Fruit fly (Drosophila melanogaster) whole organism, prepupa: Measurements from ENCODE around the gene CG3630.
A peak's percentile ranks its signal among the peaks of the same experiment; 100 is the strongest.

ENCODE experiments used
- Blimp-1 ChIP-seq: fragments of 200-800 bp; sonication (Bioruptor generic); optimal IDR thresholded peaks from 3 replicates; lab custom pipeline; 2017; ENCODE audit warnings: missing biosample characterization, missing genetic modification characterization, mild to moderate bottlenecking, moderate library complexity, missing genetic modification reagents
- CG10669 ChIP-seq: fragments of 200-800 bp; sonication (Bioruptor generic); optimal IDR thresholded peaks from 3 replicates; lab custom pipeline; 2018; ENCODE audit warnings: missing biosample characterization, mild to moderate bottlenecking, missing genetic modification characterization, moderate library complexity
- CG11294 ChIP-seq: fragments of 200-800 bp; sonication (Bioruptor generic); IDR thresholded peaks from 2 replicates; pipeline ENCODE4 v1.3.6; 2022; ENCODE audit warnings: missing biosample characterization, missing genetic modification characterization
- CG11762 ChIP-seq: fragments of 200-800 bp; sonication (Bioruptor generic); optimal IDR thresholded peaks from 3 replicates; lab custom pipeline; 2016; ENCODE audit warnings: missing biosample characterization, missing genetic modification characterization; ENCODE audit not compliant: insufficient read depth
- CG11902 ChIP-seq: fragments of 200-800 bp; sonication (Bioruptor generic); optimal IDR thresholded peaks from 3 replicates; lab custom pipeline; 2016; ENCODE audit warnings: missing biosample characterization, missing genetic modification characterization
- CG15336 ChIP-seq: fragments of 200-800 bp; sonication (Bioruptor generic); IDR thresholded peaks from 2 replicates; pipeline ENCODE4 v1.3.6; 2022; ENCODE audit warnings: missing biosample characterization, missing genetic modification characterization
- CG3032 ChIP-seq: fragments of 200-800 bp; optimal IDR thresholded peaks from 2 replicates; lab custom pipeline; 2019; ENCODE audit warnings: missing biosample characterization, mild to moderate bottlenecking, missing genetic modification characterization, moderate library complexity
- CG31627 ChIP-seq: fragments of 200-800 bp; sonication (Bioruptor generic); optimal IDR thresholded peaks from 3 replicates; lab custom pipeline; 2016; ENCODE audit warnings: missing biosample characterization, missing genetic modification characterization
- CG32006 ChIP-seq: fragments of 200-800 bp; sonication (Bioruptor generic); optimal IDR thresholded peaks from 3 replicates; lab custom pipeline; 2017; ENCODE audit warnings: missing biosample characterization, mild to moderate bottlenecking, missing genetic modification characterization
- CG34406 ChIP-seq: fragments of 200-800 bp; sonication (Bioruptor generic); optimal IDR thresholded peaks from 3 replicates; lab custom pipeline; 2016; ENCODE audit warnings: missing biosample characterization, missing genetic modification characterization
- CG3919 ChIP-seq: fragments of 200-800 bp; sonication (Bioruptor generic); optimal IDR thresholded peaks from 3 replicates; lab custom pipeline; 2016; ENCODE audit warnings: missing biosample characterization, missing genetic modification characterization
- CG4318 ChIP-seq: fragments of 200-800 bp; sonication (Bioruptor generic); optimal IDR thresholded peaks from 3 replicates; lab custom pipeline; 2017; ENCODE audit warnings: missing biosample characterization, mild to moderate bottlenecking, missing genetic modification characterization
- CG6163 ChIP-seq: fragments of 200-800 bp; sonication (Bioruptor generic); IDR thresholded peaks from 3 replicates; pipeline ENCODE4 v1.3.6; 2022; ENCODE audit warnings: missing biosample characterization, missing genetic modification characterization
- CG6808 ChIP-seq: fragments of 200-800 bp; sonication (Bioruptor generic); optimal IDR thresholded peaks from 3 replicates; lab custom pipeline; 2017; ENCODE audit warnings: missing biosample characterization, missing genetic modification characterization, mild to moderate bottlenecking, moderate library complexity, missing genetic modification reagents
- CG6854 ChIP-seq: fragments of 200-800 bp; sonication (Bioruptor generic); optimal IDR thresholded peaks from 2 replicates; lab custom pipeline; 2017; ENCODE audit warnings: missing biosample characterization, mild to moderate bottlenecking, missing genetic modification characterization
- CG8119 ChIP-seq: fragments of 200-800 bp; sonication (Bioruptor generic); IDR thresholded peaks from 3 replicates; pipeline ENCODE4 v1.3.6; 2022; ENCODE audit warnings: missing biosample characterization, missing genetic modification characterization
- CG8632 ChIP-seq: fragments of 200-800 bp; sonication (Bioruptor generic); optimal IDR thresholded peaks from 3 replicates; lab custom pipeline; 2016; ENCODE audit warnings: missing biosample characterization, missing genetic modification characterization
- Ets21C ChIP-seq: fragments of 200-800 bp; sonication (Bioruptor generic); optimal IDR thresholded peaks from 3 replicates; lab custom pipeline; 2016; ENCODE audit warnings: missing biosample characterization, missing genetic modification characterization
- Ets96B ChIP-seq: fragments of 200-800 bp; optimal IDR thresholded peaks from 2 replicates; lab custom pipeline; 2019; ENCODE audit warnings: missing biosample characterization, mild to moderate bottlenecking, missing genetic modification characterization, moderate library complexity
- Gug ChIP-seq: fragments of 200-800 bp; sonication (Bioruptor generic); IDR thresholded peaks from 2 replicates; pipeline ENCODE4 v1.3.6; 2022; ENCODE audit warnings: missing biosample characterization, missing genetic modification characterization
- Hr38 ChIP-seq: sonication (Bioruptor generic); optimal IDR thresholded peaks from 2 replicates; lab custom pipeline; 2016; ENCODE audit warnings: missing biosample characterization, missing genetic modification characterization
- Hr39 ChIP-seq: fragments of 200-800 bp; sonication (Bioruptor generic); optimal IDR thresholded peaks from 2 replicates; lab custom pipeline; 2016; ENCODE audit warnings: missing biosample characterization, missing genetic modification characterization
- Hr4 ChIP-seq: fragments of 200-800 bp; sonication (Bioruptor generic); optimal IDR thresholded peaks from 3 replicates; lab custom pipeline; 2016; ENCODE audit warnings: missing biosample characterization, missing genetic modification characterization
- Lpt ChIP-seq: fragments of 200-800 bp; sonication (Bioruptor generic); optimal IDR thresholded peaks from 3 replicates; lab custom pipeline; 2016; ENCODE audit warnings: missing biosample characterization, missing genetic modification characterization
- Met ChIP-seq: fragments of 200-800 bp; sonication (Bioruptor generic); optimal IDR thresholded peaks from 3 replicates; lab custom pipeline; 2016; ENCODE audit warnings: missing biosample characterization, missing genetic modification characterization
- OdsH ChIP-seq: fragments of 200-800 bp; sonication (Bioruptor generic); optimal IDR thresholded peaks from 3 replicates; lab custom pipeline; 2016; ENCODE audit warnings: missing biosample characterization, missing genetic modification characterization
- Sox102F ChIP-seq: fragments of 200-800 bp; sonication (Bioruptor generic); optimal IDR thresholded peaks from 2 replicates; lab custom pipeline; 2016; ENCODE audit warnings: missing biosample characterization, mild to moderate bottlenecking, missing genetic modification characterization
- Sox14 ChIP-seq: fragments of 200-800 bp; sonication (Bioruptor generic); optimal IDR thresholded peaks from 3 replicates; lab custom pipeline; 2016; ENCODE audit warnings: missing biosample characterization, missing genetic modification characterization
- Sox15 ChIP-seq: fragments of 200-800 bp; sonication (Bioruptor generic); optimal IDR thresholded peaks from 3 replicates; lab custom pipeline; 2016; ENCODE audit warnings: missing biosample characterization, missing genetic modification characterization
- acj6 ChIP-seq: fragments of 200-800 bp; sonication (Bioruptor generic); optimal IDR thresholded peaks from 3 replicates; lab custom pipeline; 2016; ENCODE audit warnings: missing biosample characterization, missing genetic modification characterization
- dac ChIP-seq: fragments of 200-800 bp; sonication (Bioruptor generic); optimal IDR thresholded peaks from 2 replicates; lab custom pipeline; 2017; ENCODE audit warnings: missing biosample characterization, mild to moderate bottlenecking, missing genetic modification characterization
- eg ChIP-seq: fragments of 200-800 bp; sonication (Bioruptor generic); IDR thresholded peaks from 3 replicates; pipeline ENCODE4 v1.3.6; 2022; ENCODE audit warnings: missing biosample characterization, missing genetic modification characterization
- esn ChIP-seq: fragments of 200-800 bp; sonication (Bioruptor generic); optimal IDR thresholded peaks from 2 replicates; lab custom pipeline; 2016; ENCODE audit warnings: missing biosample characterization, mild to moderate bottlenecking, missing genetic modification characterization, moderate library complexity
- fd59A ChIP-seq: fragments of 200-800 bp; sonication (Bioruptor generic); optimal IDR thresholded peaks from 2 replicates; lab custom pipeline; 2017; ENCODE audit warnings: missing biosample characterization, mild to moderate bottlenecking, missing genetic modification characterization, missing genetic modification reagents
- fd85E ChIP-seq: fragments of 200-800 bp; sonication (Bioruptor generic); optimal IDR thresholded peaks from 3 replicates; lab custom pipeline; 2016; ENCODE audit warnings: missing biosample characterization, missing genetic modification characterization
- fkh ChIP-seq: fragments of 200-800 bp; sonication (Bioruptor generic); optimal IDR thresholded peaks from 3 replicates; lab custom pipeline; 2017; ENCODE audit warnings: missing biosample characterization, mild to moderate bottlenecking, missing genetic modification characterization, moderate library complexity
- lz ChIP-seq: fragments of 200-800 bp; sonication (Bioruptor generic); optimal IDR thresholded peaks from 3 replicates; lab custom pipeline; 2016; ENCODE audit warnings: missing biosample characterization, missing genetic modification characterization
- net ChIP-seq: fragments of 200-800 bp; sonication (Bioruptor generic); optimal IDR thresholded peaks from 3 replicates; lab custom pipeline; 2016; ENCODE audit warnings: missing biosample characterization, missing genetic modification characterization
- salr ChIP-seq, 2 experiments: fragments of 200-800 bp; sonication (Bioruptor generic); optimal IDR thresholded peaks; 3 replicates each; lab custom pipeline; 2016 to 2018; ENCODE audit warnings: missing biosample characterization in 2 of 2, missing genetic modification characterization in 2 of 2, mild to moderate bottlenecking in 1 of 2
- spab ChIP-seq: fragments of 200-800 bp; sonication (Bioruptor generic); optimal IDR thresholded peaks from 2 replicates; lab custom pipeline; 2017; ENCODE audit warnings: missing biosample characterization, mild to moderate bottlenecking, missing genetic modification characterization, missing genetic modification reagents
- ss ChIP-seq, 2 experiments: fragments of 200-800 bp; sonication (Bioruptor generic); optimal IDR thresholded peaks; 2 replicates in 1 of 2; 3 replicates in 1 of 2; lab custom pipeline; 2017 to 2018; ENCODE audit warnings: mild to moderate bottlenecking in 2 of 2, missing biosample characterization in 2 of 2, missing genetic modification characterization in 2 of 2, moderate library complexity in 1 of 2
- svp ChIP-seq: fragments of 200-800 bp; sonication (Bioruptor generic); peaks from one replicate; lab custom pipeline; 2016; ENCODE audit warnings: missing biosample characterization, missing genetic modification characterization
- topi ChIP-seq: fragments of 200-800 bp; sonication (Bioruptor generic); optimal IDR thresholded peaks from 3 replicates; lab custom pipeline; 2016; ENCODE audit warnings: missing biosample characterization, missing genetic modification characterization
- vri ChIP-seq: fragments of 200-800 bp; sonication (Bioruptor generic); optimal IDR thresholded peaks from 3 replicates; lab custom pipeline; 2016; ENCODE audit warnings: missing biosample characterization, mild to moderate bottlenecking, missing genetic modification characterization

CG3630 gene

DNA sequence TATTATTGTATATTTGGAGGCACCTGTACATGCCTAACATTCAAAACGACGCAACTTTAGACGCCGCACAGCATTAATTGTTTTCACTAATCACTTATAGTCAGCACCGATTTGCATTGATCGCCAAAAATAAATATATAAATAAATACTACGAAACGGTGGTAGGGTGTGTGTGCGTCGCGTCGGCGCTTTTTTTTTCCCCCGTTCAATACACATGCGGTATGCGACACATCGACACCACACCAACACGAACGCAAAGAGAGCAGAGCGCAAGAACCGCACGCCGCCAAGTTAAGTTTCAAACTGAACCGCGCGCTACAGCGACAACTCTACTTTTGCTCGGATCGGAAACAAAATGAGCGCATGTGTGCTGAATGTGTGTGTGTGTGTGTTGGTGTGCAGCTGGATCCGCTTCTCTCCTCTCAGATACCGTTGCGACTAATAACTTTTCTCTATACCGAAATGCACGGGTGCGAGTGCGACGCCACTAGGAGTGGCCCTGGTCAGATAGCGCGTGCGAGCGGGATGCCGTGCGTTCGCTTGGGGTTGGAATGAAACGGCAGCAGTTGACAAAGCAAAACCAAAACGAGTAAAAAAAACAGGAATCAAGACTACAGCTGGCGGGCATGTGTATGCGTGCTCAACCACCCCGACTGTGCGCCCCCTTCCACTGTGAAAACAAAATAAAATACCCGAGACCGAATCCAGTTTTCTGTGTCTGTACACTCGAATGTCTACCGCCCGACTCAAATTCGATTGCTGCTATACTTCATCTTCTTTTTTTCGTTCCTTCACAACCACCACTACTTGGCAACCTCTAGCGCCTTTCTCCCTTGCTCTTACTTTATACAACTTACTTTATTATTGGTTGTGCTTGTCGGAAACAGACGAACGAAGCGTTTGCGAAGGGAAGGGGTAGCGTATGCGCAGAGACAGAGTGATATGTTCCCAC is 38.7 kb upstream of the CG3630 start, which contains the start of gene ph-d (continued):
- peak; percentile 15 for TF ChIP-seq lz
- peak; percentile 94 for TF ChIP-seq CG6163 (GFP tag; lab: Robert Waterston, UW)
- TF ChIP-seq OdsH (GFP tag; lab: Kevin White, UChicago): peak; percentile 5
- no peak for TF ChIP-seq CG11902 (GFP tag; lab: Kevin White, UChicago)
- peak; percentile 57 for TF ChIP-seq CG32006 (GFP tag; lab: Kevin White, UChicago)
- peak; percentile 76 for TF ChIP-seq CG3032
- peak; percentile 76 for TF ChIP-seq CG6808 (GFP tag; lab: Kevin White, UChicago)
- TF ChIP-seq Ets96B (tag; lab: Kevin White, UChicago): peak; percentile 88
- TF ChIP-seq svp: peak; percentile 75
- peak; percentile 84 for TF ChIP-seq Gug (GFP tag; lab: Robert Waterston, UW)
- peak; percentile 21 for TF ChIP-seq Hr39 (GFP tag; lab: Kevin White, UChicago)
- TF ChIP-seq eg (GFP tag; lab: Robert Waterston, UW): peak; percentile 91
- peak; percentile 17 for TF ChIP-seq Ets21C (GFP tag; lab: Kevin White, UChicago)
- TF ChIP-seq vri (GFP tag; lab: Kevin White, UChicago): peak; percentile 46
- TF ChIP-seq CG31627 (GFP tag; lab: Kevin White, UChicago): peak; percentile 23
- peak; percentile 20 for TF ChIP-seq CG3919 (GFP tag; lab: Kevin White, UChicago)
- TF ChIP-seq CG8119 (GFP tag; lab: Robert Waterston, UW): peak; percentile 78; the same call in 2 of the 3 replicates
- TF ChIP-seq Sox102F (GFP tag; lab: Kevin White, UChicago): peak; percentile 45
- TF ChIP-seq CG8632 (GFP tag; lab: Kevin White, UChicago): no peak
- no peak for TF ChIP-seq spab
- TF ChIP-seq Sox14 (GFP tag; lab: Kevin White, UChicago): peak; percentile 64
- TF ChIP-seq CG10669 (GFP tag; lab: Kevin White, UChicago): peak; percentile 60
- peak; percentile 72 for TF ChIP-seq fd85E (GFP tag; lab: Kevin White, UChicago)
- TF ChIP-seq CG15336 (GFP tag; lab: Robert Waterston, UW): peak; percentile 85
- peak; percentile 84 to 93 for TF ChIP-seq ss (GFP tag; optimal IDR thresholded peaks at IDR 0.05; lab: Kevin White, UChicago)

DNA sequence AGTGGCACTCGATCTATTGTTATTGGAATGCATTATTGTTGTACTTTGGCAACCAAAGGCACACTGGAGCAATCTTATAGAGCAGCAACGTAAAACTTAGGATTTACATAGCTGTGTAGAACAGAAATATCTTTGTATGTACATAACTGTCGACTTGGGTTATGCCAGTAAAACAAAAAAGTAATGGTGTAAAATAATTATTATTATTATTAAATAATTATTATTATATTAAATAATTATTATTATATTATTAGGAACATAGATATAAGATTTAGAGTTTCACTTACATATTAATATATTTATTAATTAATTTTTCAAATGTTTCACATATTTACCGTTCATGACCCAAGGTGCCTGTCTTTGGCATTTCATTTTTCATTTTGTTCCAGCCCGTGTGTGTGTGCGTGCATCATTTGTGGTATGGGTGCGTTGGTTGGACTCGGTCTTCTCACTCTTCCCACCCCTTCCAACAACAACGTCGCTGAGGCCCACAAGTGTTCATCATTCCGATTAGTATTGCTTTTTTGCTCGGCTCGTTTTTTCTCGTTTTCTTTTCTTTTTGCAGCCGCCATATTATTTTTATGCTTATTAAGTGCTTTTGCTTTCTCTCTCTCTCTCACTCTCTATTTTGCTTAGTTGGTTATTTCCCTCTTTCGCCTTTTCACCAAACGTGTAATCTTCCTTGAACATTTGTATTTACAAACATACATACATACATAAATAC is 37.9 kb upstream of the CG3630 start:
- TF ChIP-seq CG6854 (GFP tag; lab: Kevin White, UChicago): peak; percentile 85
- TF ChIP-seq CG6163 (GFP tag; lab: Robert Waterston, UW): peak; percentile 96
- TF ChIP-seq eg (GFP tag; lab: Robert Waterston, UW): peak; percentile 92
- peak; percentile 76 for TF ChIP-seq dac
- peak; percentile 83 for TF ChIP-seq Blimp-1
- TF ChIP-seq CG11294 (GFP tag; lab: Robert Waterston, UW): peak; percentile 84
- peak; percentile 75 for TF ChIP-seq Hr4 (GFP tag; lab: Kevin White, UChicago)
- TF ChIP-seq net: peak; percentile 79
- peak; percentile 33 for TF ChIP-seq fd59A (GFP tag; lab: Kevin White, UChicago)
- peak; percentile 89 for TF ChIP-seq Ets96B (tag; lab: Kevin White, UChicago)
- TF ChIP-seq CG11762 (GFP tag; lab: Kevin White, UChicago): peak; percentile 88
- TF ChIP-seq fkh (GFP tag; lab: Kevin White, UChicago): peak; percentile 66
- peak; percentile 91 to 93 for TF ChIP-seq ss (GFP tag; optimal IDR thresholded peaks at IDR 0.05; lab: Kevin White, UChicago)
- peak; percentile 87 for TF ChIP-seq Lpt (GFP tag; lab: Kevin White, UChicago)
- peak; percentile 86 for TF ChIP-seq spab
- TF ChIP-seq CG8119 (GFP tag; lab: Robert Waterston, UW): peak; percentile 91
- TF ChIP-seq Met (GFP tag; lab: Kevin White, UChicago): peak; percentile 73
- peak; percentile 86 for TF ChIP-seq CG15336 (GFP tag; lab: Robert Waterston, UW)
- TF ChIP-seq acj6 (GFP tag; lab: Kevin White, UChicago): peak; percentile 90
- TF ChIP-seq CG4318 (GFP tag; lab: Kevin White, UChicago): peak; percentile 96
- peak; percentile 88 for TF ChIP-seq esn (GFP tag; lab: Kevin White, UChicago)
- peak; percentile 80 for TF ChIP-seq topi (GFP tag; lab: Kevin White, UChicago)
- TF ChIP-seq CG10669 (GFP tag; lab: Kevin White, UChicago): peak; percentile 77
- peak; percentile 91 for TF ChIP-seq Sox15
- peak; percentile 82 for TF ChIP-seq CG6808 (GFP tag; lab: Kevin White, UChicago)
- peak; percentile 98 for TF ChIP-seq CG32006 (GFP tag; lab: Kevin White, UChicago)
- TF ChIP-seq salr (GFP tag; optimal IDR thresholded peaks at IDR 0.05; lab: Kevin White, UChicago): peak; percentile 72 to 79
- no peak for TF ChIP-seq Hr38
- peak; percentile 96 for TF ChIP-seq CG34406
- peak; percentile 80 for TF ChIP-seq lz
- TF ChIP-seq OdsH (GFP tag; lab: Kevin White, UChicago): peak; percentile 83
